Fruit fly (Drosophila melanogaster): ENCODE data around the gene nkd.

The nkd gene

dm6 chr3L:19080926-19081700, 35.9 kb upstream of the nkd start:
- TF ChIP-seq CG14655 (GFP tag; optimal IDR thresholded peaks at IDR 0.05) (peak; percentile 35), CG32121 (GFP tag; IDR thresholded peaks at IDR 0.05) (no peak), EcR (GFP tag; optimal IDR thresholded peaks at IDR 0.05) (peak; percentile 98), CG4496 (GFP tag; IDR thresholded peaks at IDR 0.05) (no peak), CG17806 (tag; optimal IDR thresholded peaks at IDR 0.05) (no peak), D1 (tag; optimal IDR thresholded peaks at IDR 0.05) (no peak), CG9948 (tag; optimal IDR thresholded peaks at IDR 0.05) (no peak), CG15710 (tag; optimal IDR thresholded peaks at IDR 0.05) (no peak), Pif1A (GFP tag; optimal IDR thresholded peaks at IDR 0.05) (no peak), CG10348 (GFP tag; IDR thresholded peaks at IDR 0.05) (no peak), rn (GFP tag; IDR thresholded peaks at IDR 0.05) (no peak), Snoo (tag; optimal IDR thresholded peaks at IDR 0.05) (no peak), fd96Ca (GFP tag; IDR thresholded peaks at IDR 0.05) (0 out of 3 replicates have a peak, but pooled peaks have one; percentile 10), gl (tag; optimal IDR thresholded peaks at IDR 0.05) (no peak), Pif1B (GFP tag; optimal IDR thresholded peaks at IDR 0.05) (no peak), Ets98B (GFP tag; IDR thresholded peaks at IDR 0.05) (no peak; the same call in 1 of the 2 replicates), CG34367 (tag; optimal IDR thresholded peaks at IDR 0.05) (no peak), CG12605 (GFP tag; IDR thresholded peaks at IDR 0.05) (no peak; the same call in 1 of the 2 replicates), CG13204 (GFP tag; optimal IDR thresholded peaks at IDR 0.05) (peak; percentile 42), CG8159 (tag; optimal IDR thresholded peaks at IDR 0.05) (peak; percentile 47), CG8301 (tag; optimal IDR thresholded peaks at IDR 0.05) (no peak)

dm6 chr3L:19079798-19080691, 34.8 kb upstream of the nkd start:
- TF ChIP-seq CG17806 (tag; optimal IDR thresholded peaks at IDR 0.05) = peak; percentile 21
- TF ChIP-seq CG13204 (GFP tag; optimal IDR thresholded peaks at IDR 0.05) = no peak
- TF ChIP-seq CG8159 (tag; optimal IDR thresholded peaks at IDR 0.05) = peak; percentile 80
- TF ChIP-seq EcR (GFP tag; optimal IDR thresholded peaks at IDR 0.05) = no peak
- TF ChIP-seq fd96Ca (GFP tag; IDR thresholded peaks at IDR 0.05) = peak; percentile 54; the same call in 1 of the 3 replicates
- TF ChIP-seq CG12605 (GFP tag; IDR thresholded peaks at IDR 0.05) = no peak
- peak; percentile 60 for TF ChIP-seq CG9948 (tag; optimal IDR thresholded peaks at IDR 0.05)
- peak; percentile 38 for TF ChIP-seq CG34367 (tag; optimal IDR thresholded peaks at IDR 0.05)
- TF ChIP-seq rn (GFP tag; IDR thresholded peaks at IDR 0.05) = no peak
- peak; percentile 31 for TF ChIP-seq D1 (tag; optimal IDR thresholded peaks at IDR 0.05)
- TF ChIP-seq CG4496 (GFP tag; IDR thresholded peaks at IDR 0.05) = no peak; the same call in 1 of the 3 replicates
- TF ChIP-seq Pif1B (GFP tag; optimal IDR thresholded peaks at IDR 0.05) = peak; percentile 68
- TF ChIP-seq Ets98B (GFP tag; IDR thresholded peaks at IDR 0.05) = no peak; the same call in 1 of the 2 replicates
- TF ChIP-seq CG8301 (tag; optimal IDR thresholded peaks at IDR 0.05) = peak; percentile 73
- peak; percentile 73 for TF ChIP-seq Snoo (tag; optimal IDR thresholded peaks at IDR 0.05)
- peak; percentile 61 for TF ChIP-seq CG15710 (tag; optimal IDR thresholded peaks at IDR 0.05)
- TF ChIP-seq gl (tag; optimal IDR thresholded peaks at IDR 0.05) = no peak
- peak; percentile 85 for TF ChIP-seq CG14655 (GFP tag; optimal IDR thresholded peaks at IDR 0.05)
- TF ChIP-seq Pif1A (GFP tag; optimal IDR thresholded peaks at IDR 0.05) = peak; percentile 72
- no peak for TF ChIP-seq CG10348 (GFP tag; IDR thresholded peaks at IDR 0.05)
- TF ChIP-seq CG32121 (GFP tag; IDR thresholded peaks at IDR 0.05) = peak; percentile 47

DNA sequence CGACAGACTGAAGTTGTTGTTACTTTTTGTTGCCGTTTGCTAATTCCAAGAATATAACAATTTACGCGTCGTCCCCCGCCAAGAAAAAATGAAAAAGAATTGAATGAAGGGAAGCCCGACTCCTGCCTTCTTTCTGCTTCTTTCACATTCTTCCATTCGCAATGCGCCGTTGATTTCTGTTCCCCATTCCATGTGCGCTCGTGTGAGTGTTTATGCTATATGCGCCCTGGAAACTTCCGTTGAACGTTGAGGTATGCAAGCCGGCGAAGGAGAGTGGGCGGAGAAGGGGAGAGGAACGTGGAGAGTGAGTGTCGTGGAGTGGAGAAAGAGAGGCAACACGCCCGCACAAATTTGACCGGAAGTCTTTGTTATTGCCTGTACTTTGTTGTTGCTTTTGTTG, 33.8 kb upstream of the nkd start:
- peak; percentile 48; the same call in 1 of the 3 replicates for TF ChIP-seq fd96Ca (GFP tag; IDR thresholded peaks at IDR 0.05)
- no peak for TF ChIP-seq CG8159 (tag; optimal IDR thresholded peaks at IDR 0.05)
- peak; percentile 72 for TF ChIP-seq CG13204 (GFP tag; optimal IDR thresholded peaks at IDR 0.05)
- TF ChIP-seq CG9948 (tag; optimal IDR thresholded peaks at IDR 0.05) = no peak
- no peak for TF ChIP-seq Ets98B (GFP tag; IDR thresholded peaks at IDR 0.05)
- TF ChIP-seq CG4496 (GFP tag; IDR thresholded peaks at IDR 0.05) = peak; percentile 16; the same call in 1 of the 3 replicates
- peak; percentile 69 for TF ChIP-seq gl (tag; optimal IDR thresholded peaks at IDR 0.05)
- 0 out of 2 replicates have a peak, but pooled peaks have one; percentile 15 for TF ChIP-seq CG12605 (GFP tag; IDR thresholded peaks at IDR 0.05)
- TF ChIP-seq CG17806 (tag; optimal IDR thresholded peaks at IDR 0.05) = no peak
- peak; percentile 55 for TF ChIP-seq EcR (GFP tag; optimal IDR thresholded peaks at IDR 0.05)

DNA sequence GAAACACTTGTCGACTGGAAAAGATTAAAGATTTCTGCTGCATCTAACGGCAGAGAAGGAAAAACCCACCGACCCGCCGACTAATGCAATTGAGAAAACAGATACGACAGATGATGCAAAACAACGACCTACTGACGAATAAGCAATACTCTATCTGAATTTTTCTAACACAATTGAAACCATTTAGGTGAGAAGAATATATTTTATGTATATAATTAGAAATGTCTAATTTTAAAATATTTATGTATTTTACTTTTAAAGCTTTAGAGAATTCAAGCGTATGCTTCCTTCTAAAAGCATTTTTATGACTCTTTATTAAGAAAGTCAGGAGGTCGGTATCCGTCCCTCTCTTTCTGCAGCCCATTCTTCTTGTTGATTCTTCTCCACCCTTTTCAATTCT, 33.2 kb upstream of the nkd start:
- TF ChIP-seq CG13204 (GFP tag; optimal IDR thresholded peaks at IDR 0.05) (no peak), CG4496 (GFP tag; IDR thresholded peaks at IDR 0.05) (peak; percentile 69), D1 (tag; optimal IDR thresholded peaks at IDR 0.05) (no peak), CG10348 (GFP tag; IDR thresholded peaks at IDR 0.05) (no peak), CG12605 (GFP tag; IDR thresholded peaks at IDR 0.05) (peak; percentile 31), CG14655 (GFP tag; optimal IDR thresholded peaks at IDR 0.05) (peak; percentile 66), fd96Ca (GFP tag; IDR thresholded peaks at IDR 0.05) (no peak), CG17806 (tag; optimal IDR thresholded peaks at IDR 0.05) (peak; percentile 31), Ets98B (GFP tag; IDR thresholded peaks at IDR 0.05) (peak; percentile 36), gl (tag; optimal IDR thresholded peaks at IDR 0.05) (no peak), CG8159 (tag; optimal IDR thresholded peaks at IDR 0.05) (peak; percentile 32), CG34367 (tag; optimal IDR thresholded peaks at IDR 0.05) (peak; percentile 18), Snoo (tag; optimal IDR thresholded peaks at IDR 0.05) (no peak), CG15710 (tag; optimal IDR thresholded peaks at IDR 0.05) (peak; percentile 1), CG8301 (tag; optimal IDR thresholded peaks at IDR 0.05) (peak; percentile 61), Pif1A (GFP tag; optimal IDR thresholded peaks at IDR 0.05) (no peak), CG32121 (GFP tag; IDR thresholded peaks at IDR 0.05) (peak; percentile 46), EcR (GFP tag; optimal IDR thresholded peaks at IDR 0.05) (no peak), CG9948 (tag; optimal IDR thresholded peaks at IDR 0.05) (peak; percentile 37)
